Worm (Caenorhabditis elegans) whole organism, L4 larva: ENCODE measurements around the gene csn-1.
A peak's percentile ranks its signal among the peaks of the same experiment; 100 is the strongest.

Experiments used
- F26F4.8 ChIP-seq: fragments of 200-800 bp; sonication (Bioruptor generic); conservative IDR thresholded peaks from 2 replicates; pipeline ENCODE4 v1.3.6; 2022; ENCODE audit warnings: missing genetic modification characterization, missing compliant biosample characterization
- F37D6.2 ChIP-seq: sonication (generic microtip); optimal IDR thresholded peaks from 2 replicates; lab custom pipeline; 2016; ENCODE audit warnings: mild to moderate bottlenecking, missing genetic modification characterization, missing compliant biosample characterization
- R02D3.7 ChIP-seq: fragments of 150-350 bp; sonication (generic microtip); optimal IDR thresholded peaks from 3 replicates; lab custom pipeline; 2014; ENCODE audit warnings: missing biosample characterization, missing genetic modification characterization
- T26A8.4 ChIP-seq: fragments of 200-800 bp; sonication (Bioruptor generic); IDR thresholded peaks from 2 replicates; pipeline ENCODE4 v1.3.6; 2022; ENCODE audit warnings: missing genetic modification characterization, missing compliant biosample characterization
- Y5F2A.4 ChIP-seq: fragments of 200-800 bp; sonication (Bioruptor generic); optimal IDR thresholded peaks from 2 replicates; lab custom pipeline; 2018; ENCODE audit warnings: mild to moderate bottlenecking, missing genetic modification characterization, missing compliant biosample characterization
- Y75B8A.6 ChIP-seq: fragments of 200-800 bp; sonication (Bioruptor generic); IDR thresholded peaks from 2 replicates; pipeline ENCODE4 v1.3.6; 2022; ENCODE audit warnings: missing genetic modification reagents, missing genetic modification characterization, missing compliant biosample characterization
- aha-1 ChIP-seq: fragments of 150-350 bp; peaks from one replicate; lab custom pipeline; 2014; ENCODE audit warnings: missing biosample characterization, missing genetic modification characterization
- aly-2 ChIP-seq: sonication (generic microtip); optimal IDR thresholded peaks from 2 replicates; lab custom pipeline; 2018; ENCODE audit warnings: missing biosample characterization, missing genetic modification characterization
- arid-1 ChIP-seq: fragments of 200-800 bp; sonication (Bioruptor generic); conservative IDR thresholded peaks from 2 replicates; pipeline ENCODE4 v1.3.6; 2022; ENCODE audit warnings: missing genetic modification reagents, missing genetic modification characterization, missing compliant biosample characterization
- attf-4 ChIP-seq: sonication (generic microtip); optimal IDR thresholded peaks from 3 replicates; lab custom pipeline; 2017; ENCODE audit warnings: missing biosample characterization, missing genetic modification characterization
- ceh-20 ChIP-seq: fragments of 200-800 bp; sonication (Bioruptor generic); IDR thresholded peaks from 2 replicates; pipeline ENCODE4 v1.3.6; 2022; ENCODE audit warnings: missing genetic modification reagents, missing genetic modification characterization, missing compliant biosample characterization
- cey-2 ChIP-seq: sonication (generic microtip); optimal IDR thresholded peaks from 3 replicates; lab custom pipeline; 2017; ENCODE audit warnings: missing genetic modification characterization, mild to moderate bottlenecking, missing compliant biosample characterization, antibody characterized with exemption, borderline replicate concordance; ENCODE audit not compliant: insufficient read depth
- ctbp-1 ChIP-seq: fragments of 200-800 bp; sonication (Bioruptor generic); IDR thresholded peaks from 2 replicates; pipeline ENCODE4 v1.3.6; 2022; ENCODE audit warnings: missing genetic modification reagents, missing genetic modification characterization, missing compliant biosample characterization
- dmd-6 ChIP-seq: fragments of 200-800 bp; sonication (Bioruptor generic); IDR thresholded peaks from 2 replicates; pipeline ENCODE4 v1.3.6; 2022; ENCODE audit warnings: missing genetic modification reagents, missing genetic modification characterization, missing compliant biosample characterization
- dmd-8 ChIP-seq: fragments of 200-800 bp; sonication (Bioruptor generic); IDR thresholded peaks from 2 replicates; pipeline ENCODE4 v1.3.6; 2022; ENCODE audit warnings: missing genetic modification characterization, missing compliant biosample characterization
- dmd-9 ChIP-seq: fragments of 200-800 bp; sonication (Bioruptor generic); IDR thresholded peaks from 2 replicates; pipeline ENCODE4 v1.3.6; 2022; ENCODE audit warnings: missing genetic modification reagents, missing genetic modification characterization, missing compliant biosample characterization
- dpl-1 ChIP-seq: fragments of 150-350 bp; optimal IDR thresholded peaks from 2 replicates; lab custom pipeline; 2014; ENCODE audit warnings: missing biosample characterization, missing genetic modification reagents, missing genetic modification characterization
- fkh-10 ChIP-seq: fragments of 150-350 bp; optimal IDR thresholded peaks from 2 replicates; lab custom pipeline; 2014; ENCODE audit warnings: missing biosample characterization, missing genetic modification reagents, missing genetic modification characterization
- fos-1 ChIP-seq: fragments of 150-350 bp; optimal IDR thresholded peaks from 2 replicates; lab custom pipeline; 2014; ENCODE audit warnings: missing biosample characterization, missing genetic modification characterization
- hlh-11 ChIP-seq: fragments of 200-800 bp; sonication (Bioruptor generic); optimal IDR thresholded peaks from 2 replicates; lab custom pipeline; 2018; ENCODE audit warnings: mild to moderate bottlenecking, missing genetic modification characterization, missing compliant biosample characterization
- hmg-1.1 ChIP-seq: fragments of 200-800 bp; sonication (Bioruptor generic); IDR thresholded peaks from 2 replicates; pipeline ENCODE4 v1.3.6; 2022; ENCODE audit warnings: missing genetic modification reagents, missing genetic modification characterization, missing compliant biosample characterization
- jun-1 ChIP-seq: fragments of 150-350 bp; optimal IDR thresholded peaks from 2 replicates; lab custom pipeline; 2014; ENCODE audit warnings: missing biosample characterization, missing genetic modification reagents, missing genetic modification characterization
- lim-7 ChIP-seq: fragments of 200-800 bp; sonication (Bioruptor generic); IDR thresholded peaks from 2 replicates; pipeline ENCODE4 v1.3.6; 2022; ENCODE audit warnings: missing genetic modification characterization, missing compliant biosample characterization
- lin-38 ChIP-seq: fragments of 200-800 bp; sonication (Bioruptor generic); IDR thresholded peaks from 2 replicates; pipeline ENCODE4 v1.3.6; 2022; ENCODE audit warnings: missing genetic modification reagents, missing genetic modification characterization, missing compliant biosample characterization
- lsy-2 ChIP-seq, 2 experiments: fragments of 150-350 bp in 1 of 2; sonication (generic microtip) in 1 of 2; optimal IDR thresholded peaks; 2 replicates each; lab custom pipeline; 2014 to 2017; ENCODE audit warnings: missing biosample characterization in 2 of 2, missing genetic modification characterization in 2 of 2
- madf-5 ChIP-seq, 2 experiments: fragments of 200-800 bp; sonication (Bioruptor generic); IDR thresholded peaks; 2 replicates each; pipeline ENCODE4 v1.3.6; 2022; ENCODE audit warnings: missing compliant biosample characterization in 2 of 2, missing genetic modification characterization in 2 of 2
- mdl-1 ChIP-seq, 2 experiments: fragments of 150-350 bp in 1 of 2; sonication (generic microtip) in 1 of 2; optimal IDR thresholded peaks; 2 replicates each; lab custom pipeline; 2014 to 2017; ENCODE audit warnings: missing biosample characterization in 2 of 2, missing genetic modification characterization in 2 of 2
- mes-2 ChIP-seq: sonication (generic microtip); optimal IDR thresholded peaks from 2 replicates; lab custom pipeline; 2016; ENCODE audit warnings: missing genotype, mild to moderate bottlenecking, missing genetic modification characterization, missing compliant biosample characterization; ENCODE audit not compliant: poor library complexity, severe bottlenecking
- mxl-2 ChIP-seq: fragments of 200-800 bp; sonication (Bioruptor generic); conservative IDR thresholded peaks from 2 replicates; pipeline ENCODE4 v1.3.6; 2022; ENCODE audit warnings: missing genetic modification reagents, missing genetic modification characterization, missing compliant biosample characterization
- mxl-3 ChIP-seq: fragments of 200-800 bp; sonication (Bioruptor generic); optimal IDR thresholded peaks from 2 replicates; lab custom pipeline; 2018; ENCODE audit warnings: mild to moderate bottlenecking, missing genetic modification characterization, missing compliant biosample characterization
- nhr-10 ChIP-seq: fragments of 150-350 bp; optimal IDR thresholded peaks from 2 replicates; lab custom pipeline; 2014; ENCODE audit warnings: missing biosample characterization, missing genetic modification characterization
- nhr-25 ChIP-seq: sonication (generic microtip); optimal IDR thresholded peaks from 2 replicates; lab custom pipeline; 2017; ENCODE audit warnings: missing genetic modification characterization, mild to moderate bottlenecking, missing compliant biosample characterization, antibody characterized with exemption, moderate library complexity, borderline replicate concordance; ENCODE audit not compliant: insufficient read depth
- nhr-28 ChIP-seq: fragments of 150-350 bp; optimal IDR thresholded peaks from 2 replicates; lab custom pipeline; 2014; ENCODE audit warnings: missing biosample characterization, missing genetic modification characterization
- nhr-42 ChIP-seq: fragments of 200-800 bp; sonication (Bioruptor generic); IDR thresholded peaks from 2 replicates; pipeline ENCODE4 v1.3.6; 2022; ENCODE audit warnings: missing genetic modification characterization, missing compliant biosample characterization
- nhr-6 ChIP-seq: fragments of 150-350 bp; optimal IDR thresholded peaks from 2 replicates; lab custom pipeline; 2014; ENCODE audit warnings: missing biosample characterization, missing genetic modification characterization
- php-3 ChIP-seq: fragments of 200-800 bp; sonication (Bioruptor generic); IDR thresholded peaks from 2 replicates; pipeline ENCODE4 v1.3.6; 2022; ENCODE audit warnings: missing genetic modification reagents, missing genetic modification characterization, missing compliant biosample characterization
- set-16 ChIP-seq: fragments of 200-800 bp; sonication (Bioruptor generic); IDR thresholded peaks from 2 replicates; pipeline ENCODE4 v1.3.6; 2022; ENCODE audit warnings: missing genetic modification reagents, missing genetic modification characterization, missing compliant biosample characterization
- snpc-1.2 ChIP-seq: fragments of 200-800 bp; sonication (Bioruptor generic); IDR thresholded peaks from 2 replicates; pipeline ENCODE4 v1.3.6; 2022; ENCODE audit warnings: missing genetic modification reagents, missing genetic modification characterization, missing compliant biosample characterization
- spr-3 ChIP-seq: fragments of 200-800 bp; sonication (Bioruptor generic); optimal IDR thresholded peaks from 2 replicates; lab custom pipeline; 2018; ENCODE audit warnings: mild to moderate bottlenecking, missing genetic modification characterization, missing compliant biosample characterization
- unc-39 ChIP-seq: sonication (generic microtip); optimal IDR thresholded peaks from 2 replicates; lab custom pipeline; 2017; ENCODE audit warnings: missing biosample characterization, missing genetic modification characterization
- unc-62 ChIP-seq, 3 experiments: fragments of 150-350 bp in 1 of 3; sonication (generic microtip); optimal IDR thresholded peaks in 2 of 3; peaks in 1 of 3; 1 replicate in 1 of 3; 2 replicates in 2 of 3; lab custom pipeline; 2014 to 2017; ENCODE audit warnings: missing biosample characterization in 3 of 3, missing genetic modification characterization in 3 of 3, missing genetic modification reagents in 3 of 3, missing genotype in 1 of 3
- vab-7 ChIP-seq: fragments of 200-800 bp; sonication (Bioruptor generic); IDR thresholded peaks from 2 replicates; pipeline ENCODE4 v1.3.6; 2022; ENCODE audit warnings: missing genetic modification reagents, missing genetic modification characterization, missing compliant biosample characterization
- zfp-2 ChIP-seq: sonication (generic microtip); optimal IDR thresholded peaks from 2 replicates; lab custom pipeline; 2016; ENCODE audit warnings: mild to moderate bottlenecking, missing genetic modification characterization, missing compliant biosample characterization
- zfp-3 ChIP-seq: fragments of 200-800 bp; sonication (Bioruptor generic); conservative IDR thresholded peaks from 2 replicates; pipeline ENCODE4 v1.3.6; 2022; ENCODE audit warnings: missing genetic modification reagents, missing genetic modification characterization, missing compliant biosample characterization
- zip-2 ChIP-seq: fragments of 150-350 bp; optimal IDR thresholded peaks from 2 replicates; lab custom pipeline; 2014; ENCODE audit warnings: missing biosample characterization, missing genetic modification characterization
- ztf-11 ChIP-seq: fragments of 150-350 bp; optimal IDR thresholded peaks from 2 replicates; lab custom pipeline; 2014; ENCODE audit warnings: missing biosample characterization, missing genetic modification characterization

The csn-1 gene

ce11 chrV:17870569-17870968 is at the start of gene csn-1:
Gene csn-1, minus strand, starts transcription at chrV:17870651.
- TF ChIP-seq lsy-2 (tag; optimal IDR thresholded peaks at IDR 0.05; lab: Kevin White, UChicago) (peak in 1 of 2 experiments; percentile 47), dpl-1 (GFP tag; lab: Kevin White, UChicago) (peak; percentile 8), T26A8.4 (GFP tag; lab: Robert Waterston, UW) (no peak), F37D6.2 (no peak), lin-38 (GFP tag; lab: Robert Waterston, UW) (peak; percentile 92)

ce11 chrV:17918726-17919125 is 48.3 kb upstream of the csn-1 start, which contains the start of gene C06H5.8:
Gene C06H5.8, plus strand, starts transcription at chrV:17919026.
- TF ChIP-seq unc-39 = no peak
- TF ChIP-seq zfp-2 (tag; lab: Kevin White, UChicago) = no peak
- no peak for TF ChIP-seq arid-1 (GFP tag; lab: Robert Waterston, UW)
- TF ChIP-seq ctbp-1 = no peak
- no peak for TF ChIP-seq R02D3.7
- TF ChIP-seq Y5F2A.4 (GFP tag; lab: Kevin White, UChicago) = no peak
- TF ChIP-seq snpc-1.2 (GFP tag; lab: Robert Waterston, UW) = no peak
- no peak for TF ChIP-seq mxl-2 (GFP tag; lab: Robert Waterston, UW)
- no peak for TF ChIP-seq lin-38 (GFP tag; lab: Robert Waterston, UW)
- no peak for TF ChIP-seq fos-1 (tag; lab: Kevin White, UChicago)
- TF ChIP-seq dmd-6 (GFP tag; lab: Robert Waterston, UW) = no peak
- no peak for TF ChIP-seq nhr-6 (tag; lab: Kevin White, UChicago)
- TF ChIP-seq attf-4 (tag; lab: Kevin White, UChicago) = no peak
- TF ChIP-seq cey-2 (tag; lab: Kevin White, UChicago) = no peak
- no peak for TF ChIP-seq dmd-8
- TF ChIP-seq nhr-25 (tag; lab: Kevin White, UChicago) = no peak
- TF ChIP-seq jun-1 = no peak
- TF ChIP-seq F26F4.8 (GFP tag; lab: Robert Waterston, UW) = no peak
- no peak for TF ChIP-seq ceh-20
- TF ChIP-seq nhr-28 (tag; lab: Kevin White, UChicago) = no peak

- TF ChIP-seq dmd-9 (GFP tag; lab: Robert Waterston, UW) (no peak), zfp-3 (GFP tag; lab: Robert Waterston, UW) (no peak), lim-7 (GFP tag; lab: Robert Waterston, UW) (no peak), madf-5 (GFP tag; IDR thresholded peaks at IDR 0.05; lab: Robert Waterston, UW) (no peak), zip-2 (tag; lab: Kevin White, UChicago) (no peak), snpc-1.2 (GFP tag; lab: Robert Waterston, UW) (no peak), mdl-1 (tag; optimal IDR thresholded peaks at IDR 0.05; lab: Kevin White, UChicago) (no peak)
These were observed 39.6 kb upstream of the csn-1 start, which contains the start of gene dcar-1 for ce11 chrV:17910019-17910418. Gene dcar-1, plus strand, starts transcription at chrV:17910319.

- TF ChIP-seq mdl-1 (tag; optimal IDR thresholded peaks at IDR 0.05; lab: Kevin White, UChicago) (peak in 1 of 2 experiments; percentile 50), php-3 (GFP tag; lab: Robert Waterston, UW) (no peak), dmd-8 (no peak), vab-7 (GFP tag; lab: Robert Waterston, UW) (no peak), mes-2 (tag; lab: Kevin White, UChicago) (no peak), ztf-11 (tag; lab: Kevin White, UChicago) (no peak), hlh-11 (tag; lab: Kevin White, UChicago) (peak; percentile 18), aly-2 (no peak), fkh-10 (GFP tag; lab: Kevin White, UChicago) (no peak), unc-62 (GFP tag; optimal IDR thresholded peaks at IDR 0.05 in 1 of 2; lab: Kevin White, UChicago) (peak in 1 of 2 experiments; percentile 95), unc-62 (tag; optimal IDR thresholded peaks at IDR 0.05; lab: Kevin White, UChicago) (no peak), mxl-3 (no peak), spr-3 (GFP tag; lab: Kevin White, UChicago) (no peak), zfp-2 (tag; lab: Kevin White, UChicago) (no peak), Y75B8A.6 (no peak), set-16 (GFP tag; lab: Robert Waterston, UW) (no peak), aha-1 (tag; lab: Kevin White, UChicago) (peak; percentile 14), nhr-10 (tag; lab: Kevin White, UChicago) (no peak), cey-2 (tag; lab: Kevin White, UChicago) (no peak), nhr-42 (GFP tag; lab: Robert Waterston, UW) (no peak), hmg-1.1 (GFP tag; lab: Robert Waterston, UW) (no peak)
These were observed 35.3 kb upstream of the csn-1 start for ce11 chrV:17905765-17906164.
